Fruit fly (Drosophila melanogaster) whole organism, embryonic: Measurements from ENCODE around the gene CG12811.
A peak's percentile ranks its signal among the peaks of the same experiment; 100 is the strongest.

Experiments used
- CG10267 ChIP-seq: fragments of 200-800 bp; sonication (Bioruptor generic); optimal IDR thresholded peaks from 2 replicates; lab custom pipeline; 2018; ENCODE audit warnings: missing biosample characterization, mild to moderate bottlenecking, missing genetic modification characterization, moderate library complexity
- CG11504 ChIP-seq: fragments of 200-800 bp; sonication (Bioruptor generic); optimal IDR thresholded peaks from 3 replicates; lab custom pipeline; 2019; ENCODE audit warnings: missing biosample characterization, mild to moderate bottlenecking, missing genetic modification characterization, moderate library complexity
- CG3281 ChIP-seq: fragments of 200-800 bp; sonication (Bioruptor generic); optimal IDR thresholded peaks from 3 replicates; lab custom pipeline; 2017; ENCODE audit warnings: missing biosample characterization, mild to moderate bottlenecking, missing genetic modification characterization
- CG34422 ChIP-seq: fragments of 200-800 bp; sonication (Bioruptor generic); IDR thresholded peaks from 3 replicates; pipeline ENCODE4 v1.3.6; 2022; ENCODE audit warnings: missing biosample characterization, missing genetic modification characterization
- CG4360 ChIP-seq: fragments of 200-800 bp; sonication (Bioruptor generic); IDR thresholded peaks from 2 replicates; pipeline ENCODE4 v1.3.6; 2022; ENCODE audit warnings: missing biosample characterization, missing genetic modification characterization
- CG4707 ChIP-seq: fragments of 200-800 bp; sonication (Bioruptor generic); optimal IDR thresholded peaks from 2 replicates; lab custom pipeline; 2018; ENCODE audit warnings: missing biosample characterization, mild to moderate bottlenecking, missing genetic modification characterization, moderate library complexity
- CG5180 ChIP-seq: fragments of 200-800 bp; sonication (Bioruptor generic); optimal IDR thresholded peaks from 3 replicates; lab custom pipeline; 2017; ENCODE audit warnings: missing biosample characterization, missing genetic modification characterization, mild to moderate bottlenecking, moderate library complexity, missing genetic modification reagents
- CG7357 ChIP-seq: fragments of 200-800 bp; sonication (Bioruptor generic); IDR thresholded peaks from 3 replicates; pipeline ENCODE4 v1.3.6; 2022; ENCODE audit warnings: missing biosample characterization, missing genetic modification characterization
- CG7372 ChIP-seq: fragments of 200-800 bp; sonication (Bioruptor generic); IDR thresholded peaks from 2 replicates; pipeline ENCODE4 v1.3.6; 2022; ENCODE audit warnings: missing biosample characterization, missing genetic modification characterization
- CG7556 ChIP-seq: fragments of 200-800 bp; sonication (Bioruptor generic); optimal IDR thresholded peaks from 2 replicates; lab custom pipeline; 2017; ENCODE audit warnings: missing biosample characterization, mild to moderate bottlenecking, missing genetic modification characterization
- CG9437 ChIP-seq: fragments of 200-800 bp; sonication (Bioruptor generic); optimal IDR thresholded peaks from 2 replicates; lab custom pipeline; 2018; ENCODE audit warnings: missing biosample characterization, mild to moderate bottlenecking, missing genetic modification characterization
- CG9932 ChIP-seq: fragments of 200-800 bp; sonication (Bioruptor generic); IDR thresholded peaks from 2 replicates; pipeline ENCODE4 v1.3.6; 2022; ENCODE audit warnings: missing biosample characterization, missing genetic modification characterization
- D ChIP-seq, 2 experiments: fragments of 200-800 bp in 1 of 2; fragments of >200 bp in 1 of 2; sonication (Bioruptor generic) in 1 of 2; optimal IDR thresholded peaks; 2 replicates in 1 of 2; 3 replicates in 1 of 2; lab custom pipeline; 2017; ENCODE audit warnings: mild to moderate bottlenecking in 1 of 2, missing biosample characterization in 1 of 2, missing genetic modification characterization in 1 of 2, missing genetic modification reagents in 1 of 2
- Dbx ChIP-seq: fragments of 200-800 bp; sonication (Bioruptor generic); IDR thresholded peaks from 3 replicates; pipeline ENCODE4 v1.3.6; 2022; ENCODE audit warnings: missing biosample characterization, missing genetic modification characterization
- Dip2 ChIP-seq: fragments of 200-800 bp; sonication (Bioruptor generic); IDR thresholded peaks from 2 replicates; pipeline ENCODE4 v1.3.6; 2022; ENCODE audit warnings: missing biosample characterization, missing genetic modification characterization
- Doc2 ChIP-seq: fragments of 200-800 bp; sonication (Bioruptor generic); IDR thresholded peaks from 2 replicates; pipeline ENCODE4 v1.3.6; 2022; ENCODE audit warnings: missing biosample characterization, missing genetic modification characterization
- Dref ChIP-seq: fragments of 200-800 bp; sonication (Bioruptor generic); IDR thresholded peaks from 2 replicates; pipeline ENCODE4 v1.3.6; 2022; ENCODE audit warnings: missing biosample characterization, missing genetic modification characterization
- Fer2 ChIP-seq: fragments of 200-800 bp; sonication (Bioruptor generic); optimal IDR thresholded peaks from 2 replicates; lab custom pipeline; 2018; ENCODE audit warnings: missing biosample characterization, mild to moderate bottlenecking, missing genetic modification characterization, moderate library complexity
- Gsc ChIP-seq: fragments of 200-800 bp; sonication (Bioruptor generic); IDR thresholded peaks from 2 replicates; pipeline ENCODE4 v1.3.6; 2022; ENCODE audit warnings: missing biosample characterization, missing genetic modification characterization
- H15 ChIP-seq: fragments of 200-800 bp; sonication (Bioruptor generic); IDR thresholded peaks from 3 replicates; pipeline ENCODE4 v1.3.6; 2022; ENCODE audit warnings: missing biosample characterization, missing genetic modification characterization
- HHEX ChIP-seq: fragments of 200-800 bp; sonication (Bioruptor generic); optimal IDR thresholded peaks from 3 replicates; lab custom pipeline; 2017; ENCODE audit warnings: missing biosample characterization, mild to moderate bottlenecking, missing genetic modification characterization, missing genetic modification reagents
- Hr78 ChIP-seq, 2 experiments: fragments of 200-800 bp in 1 of 2; fragments of >200 bp in 1 of 2; sonication (Bioruptor generic) in 1 of 2; optimal IDR thresholded peaks; 2 replicates each; lab custom pipeline; 2017 to 2019; ENCODE audit warnings: missing biosample characterization in 2 of 2, missing genetic modification characterization in 2 of 2, mild to moderate bottlenecking in 1 of 2, moderate library complexity in 1 of 2
- MBD-R2 ChIP-seq: fragments of 200-800 bp; sonication (Bioruptor generic); IDR thresholded peaks from 2 replicates; pipeline ENCODE4 v1.3.6; 2022; ENCODE audit warnings: missing biosample characterization, missing genetic modification characterization
- NC2α ChIP-seq: fragments of 200-800 bp; sonication (Bioruptor generic); optimal IDR thresholded peaks from 2 replicates; lab custom pipeline; 2016; ENCODE audit warnings: missing biosample characterization, missing genetic modification characterization
- Pdp1 ChIP-seq, 2 experiments: fragments of 200-800 bp; sonication (Bioruptor generic); optimal IDR thresholded peaks; 3 replicates each; lab custom pipeline; 2016; ENCODE audit warnings: missing biosample characterization in 2 of 2, missing genetic modification characterization in 2 of 2, mild to moderate bottlenecking in 1 of 2, moderate library complexity in 1 of 2
- Rfx ChIP-seq: fragments of 200-800 bp; sonication (Bioruptor generic); IDR thresholded peaks from 2 replicates; pipeline ENCODE4 v1.3.6; 2022; ENCODE audit warnings: missing biosample characterization, missing genetic modification characterization
- Rx ChIP-seq: fragments of 200-800 bp; sonication (Bioruptor generic); IDR thresholded peaks from 2 replicates; pipeline ENCODE4 v1.3.6; 2022; ENCODE audit warnings: missing biosample characterization, missing genetic modification characterization
- Sin3A ChIP-seq: fragments of >200 bp; optimal IDR thresholded peaks from 2 replicates; lab custom pipeline; 2018
- Sox100B ChIP-seq: fragments of 200-800 bp; sonication (Bioruptor generic); optimal IDR thresholded peaks from 3 replicates; lab custom pipeline; 2018; ENCODE audit warnings: missing biosample characterization, mild to moderate bottlenecking, missing genetic modification characterization
- Trl ChIP-seq, 3 experiments: fragments of >200 bp in 2 of 3; fragments of 200-800 bp in 1 of 3; sonication (Bioruptor generic) in 1 of 3; optimal IDR thresholded peaks; 2 replicates in 1 of 3; 3 replicates in 2 of 3; lab custom pipeline; 2016 to 2017; ENCODE audit warnings: missing biosample characterization in 1 of 3, missing genetic modification characterization in 1 of 3
- Vsx1 ChIP-seq: fragments of 200-800 bp; sonication (Bioruptor generic); optimal IDR thresholded peaks from 2 replicates; lab custom pipeline; 2017; ENCODE audit warnings: missing biosample characterization, mild to moderate bottlenecking, missing genetic modification characterization, missing genetic modification reagents
- YL-1 ChIP-seq: fragments of 200-800 bp; sonication (Bioruptor generic); optimal IDR thresholded peaks from 3 replicates; lab custom pipeline; 2017; ENCODE audit warnings: missing biosample characterization, mild to moderate bottlenecking, missing genetic modification characterization
- caup ChIP-seq: fragments of 200-800 bp; sonication (Bioruptor generic); optimal IDR thresholded peaks from 3 replicates; lab custom pipeline; 2017; ENCODE audit warnings: missing biosample characterization, mild to moderate bottlenecking, missing genetic modification characterization, moderate library complexity; ENCODE audit not compliant: severe bottlenecking
- chm ChIP-seq: fragments of 200-800 bp; sonication (Bioruptor generic); IDR thresholded peaks from 2 replicates; pipeline ENCODE4 v1.3.6; 2022; ENCODE audit warnings: missing biosample characterization, missing genetic modification characterization
- ci ChIP-seq: fragments of 200-800 bp; sonication (Bioruptor generic); IDR thresholded peaks from 3 replicates; pipeline ENCODE4 v1.3.6; 2022; ENCODE audit warnings: missing biosample characterization, missing genetic modification characterization
- crol ChIP-seq: fragments of 200-800 bp; sonication (Bioruptor generic); IDR thresholded peaks from 2 replicates; pipeline ENCODE4 v1.3.6; 2022; ENCODE audit warnings: missing biosample characterization, missing genetic modification characterization
- cwo ChIP-seq: fragments of 200-800 bp; sonication (Bioruptor generic); optimal IDR thresholded peaks from 3 replicates; lab custom pipeline; 2017; ENCODE audit warnings: missing biosample characterization, missing genetic modification characterization, mild to moderate bottlenecking, moderate library complexity, missing genetic modification reagents
- dm ChIP-seq: fragments of 200-800 bp; sonication (Bioruptor generic); optimal IDR thresholded peaks from 3 replicates; lab custom pipeline; 2016; ENCODE audit warnings: missing biosample characterization, missing genetic modification characterization
- eyg ChIP-seq: fragments of 200-800 bp; sonication (Bioruptor generic); optimal IDR thresholded peaks from 3 replicates; lab custom pipeline; 2016; ENCODE audit warnings: missing biosample characterization, missing genetic modification characterization
- gro ChIP-seq: fragments of 200-800 bp; sonication (Bioruptor generic); optimal IDR thresholded peaks from 2 replicates; lab custom pipeline; 2016; ENCODE audit warnings: missing biosample characterization, missing genetic modification characterization
- klu ChIP-seq: fragments of 200-800 bp; sonication (Bioruptor generic); IDR thresholded peaks from 2 replicates; pipeline ENCODE4 v1.3.6; 2022; ENCODE audit warnings: missing biosample characterization, missing genetic modification characterization
- kni ChIP-seq: fragments of 200-800 bp; sonication (Bioruptor generic); optimal IDR thresholded peaks from 3 replicates; lab custom pipeline; 2017; ENCODE audit warnings: mild to moderate bottlenecking, missing biosample characterization, missing genetic modification reagents, missing genetic modification characterization
- mam ChIP-seq: fragments of 200-800 bp; sonication (Bioruptor generic); optimal IDR thresholded peaks from 3 replicates; lab custom pipeline; 2016; ENCODE audit warnings: missing biosample characterization, missing genetic modification characterization
- nerfin-1 ChIP-seq: fragments of 200-800 bp; sonication (Bioruptor generic); optimal IDR thresholded peaks from 3 replicates; lab custom pipeline; 2019; ENCODE audit warnings: missing biosample characterization, mild to moderate bottlenecking, missing genetic modification characterization, moderate library complexity
- otp ChIP-seq: fragments of 200-800 bp; sonication (Bioruptor generic); IDR thresholded peaks from 3 replicates; pipeline ENCODE4, ENCODE4 v1.3.6; 2022; ENCODE audit warnings: missing biosample characterization, missing genetic modification characterization
- pb ChIP-seq: fragments of 200-800 bp; sonication (Bioruptor generic); optimal IDR thresholded peaks from 3 replicates; lab custom pipeline; 2016; ENCODE audit warnings: missing biosample characterization, missing genetic modification characterization
- sd ChIP-seq: fragments of 200-800 bp; sonication (Bioruptor generic); optimal IDR thresholded peaks from 3 replicates; lab custom pipeline; 2018; ENCODE audit warnings: missing biosample characterization, mild to moderate bottlenecking, missing genetic modification characterization, moderate library complexity
- sob ChIP-seq: fragments of 200-800 bp; sonication (Bioruptor generic); IDR thresholded peaks from 2 replicates; pipeline ENCODE4 v1.3.6; 2022; ENCODE audit warnings: missing biosample characterization, missing genetic modification characterization
- tio ChIP-seq: fragments of 200-800 bp; sonication (Bioruptor generic); optimal IDR thresholded peaks from 2 replicates; lab custom pipeline; 2017; ENCODE audit warnings: missing biosample characterization, missing genetic modification characterization, inconsistent platforms
- twi ChIP-seq: fragments of 200-800 bp; optimal IDR thresholded peaks from 2 replicates; lab custom pipeline; 2019; ENCODE audit warnings: missing biosample characterization, mild to moderate bottlenecking, missing genetic modification characterization, moderate library complexity

The CG12811 gene

DNA sequence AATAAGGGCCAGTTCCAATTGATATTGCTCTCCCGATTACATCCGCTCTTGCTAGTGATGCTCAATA, at the start of gene CG12811:
CG12811 (minus strand) TSS at position 23 of the 67 bp plus-strand sequence.
- peak in 1 of 2 experiments; percentile 43 for TF ChIP-seq Trl (optimal IDR thresholded peaks at IDR 0.05; lab: Kevin White, UChicago)
- TF ChIP-seq Trl (GFP tag; optimal IDR thresholded peaks at IDR 0.05; lab: Kevin White, UChicago), result no peak
- no peak for TF ChIP-seq CG34422 (GFP tag; lab: Robert Waterston, UW)

dm6 chr3R:10098296-10098675, 49.7 kb upstream of the CG12811 start:
- TF ChIP-seq CG5180 (GFP tag; lab: Kevin White, UChicago), result no peak
- no peak for TF ChIP-seq CG4707 (GFP tag; lab: Kevin White, UChicago)
- no peak for TF ChIP-seq Gsc (GFP tag; lab: Robert Waterston, UW)
- peak in 1 of 2 experiments; percentile 22 for TF ChIP-seq Pdp1 (GFP tag; optimal IDR thresholded peaks at IDR 0.05; lab: Kevin White, UChicago)
- TF ChIP-seq CG9932 (GFP tag; lab: Robert Waterston, UW), result no peak
- no peak for TF ChIP-seq dm (GFP tag; lab: Kevin White, UChicago)
- no peak for TF ChIP-seq HHEX (GFP tag; lab: Kevin White, UChicago)
- peak; percentile 36 for TF ChIP-seq CG7556
- no peak for TF ChIP-seq Rx (GFP tag; lab: Robert Waterston, UW)
- no peak for TF ChIP-seq CG7357
- TF ChIP-seq CG7372 (GFP tag; lab: Robert Waterston, UW), result no peak
- TF ChIP-seq Dbx (GFP tag; lab: Robert Waterston, UW), result 0 out of 3 replicates have a peak, but pooled peaks have one; percentile 3
- 0 out of 2 replicates have a peak, but pooled peaks have one; percentile 1 for TF ChIP-seq CG4360 (GFP tag; lab: Robert Waterston, UW)
- TF ChIP-seq Dref, result no peak
- TF ChIP-seq nerfin-1, result no peak
- TF ChIP-seq Doc2 (GFP tag; lab: Robert Waterston, UW), result no peak
- peak; percentile 4 for TF ChIP-seq tio
- no peak for TF ChIP-seq caup
- TF ChIP-seq H15 (GFP tag; lab: Robert Waterston, UW), result 0 out of 3 replicates have a peak, but pooled peaks have one; percentile 2
- TF ChIP-seq Hr78 (GFP tag; optimal IDR thresholded peaks at IDR 0.05; lab: Kevin White, UChicago), result peak in 1 of 2 experiments; percentile 73
- peak; percentile 29 for TF ChIP-seq cwo (GFP tag; lab: Kevin White, UChicago)
- TF ChIP-seq klu, result 0 out of 2 replicates have a peak, but pooled peaks have one; percentile 5
- no peak for TF ChIP-seq sob (GFP tag; lab: Robert Waterston, UW)
- no peak for TF ChIP-seq eyg (GFP tag; lab: Kevin White, UChicago)
- peak; percentile 71 for TF ChIP-seq Vsx1 (GFP tag; lab: Kevin White, UChicago)
- no peak for TF ChIP-seq Rfx (GFP tag; lab: Robert Waterston, UW)
- no peak for TF ChIP-seq YL-1 (GFP tag; lab: Kevin White, UChicago)
- no peak for TF ChIP-seq NC2α (GFP tag; lab: Kevin White, UChicago)
- no peak for TF ChIP-seq mam
- peak; percentile 22 for TF ChIP-seq kni (GFP tag; lab: Kevin White, UChicago)
- TF ChIP-seq MBD-R2 (GFP tag; lab: Robert Waterston, UW), result no peak
- TF ChIP-seq chm (GFP tag; lab: Robert Waterston, UW), result no peak
- TF ChIP-seq Fer2 (tag; lab: Kevin White, UChicago), result no peak
- peak; percentile 19 for TF ChIP-seq CG3281 (GFP tag; lab: Kevin White, UChicago)
- TF ChIP-seq pb (GFP tag; lab: Kevin White, UChicago), result no peak
- no peak for TF ChIP-seq Sin3A (lab: Kevin White, UChicago)
- TF ChIP-seq CG9437 (GFP tag; lab: Kevin White, UChicago), result no peak
- TF ChIP-seq D (optimal IDR thresholded peaks at IDR 0.05; lab: Kevin White, UChicago), result no peak
- no peak for TF ChIP-seq D (GFP tag; optimal IDR thresholded peaks at IDR 0.05; lab: Kevin White, UChicago)
- TF ChIP-seq sd, result peak; percentile 37
- no peak for TF ChIP-seq CG10267 (tag; lab: Kevin White, UChicago)
- no peak for TF ChIP-seq ci (GFP tag; lab: Robert Waterston, UW)
- no peak for TF ChIP-seq CG11504 (tag; lab: Kevin White, UChicago)
- peak; percentile 75; the same call in 2 of the 3 replicates for TF ChIP-seq otp (GFP tag; lab: Robert Waterston, UW)
- no peak for TF ChIP-seq Dip2 (GFP tag; lab: Robert Waterston, UW)
- TF ChIP-seq Sox100B (GFP tag; lab: Kevin White, UChicago), result peak; percentile 15
- TF ChIP-seq gro (GFP tag; lab: Kevin White, UChicago), result no peak
- no peak for TF ChIP-seq twi
- TF ChIP-seq crol, result peak; percentile 54; the same call in 1 of the 2 replicates
